Fruit fly (Drosophila melanogaster) whole organism, embryonic: ENCODE measurements around the gene Sirup.

Experiments used
- Abd-B ChIP-seq: fragments of 200-800 bp; sonication (Bioruptor generic); optimal IDR thresholded peaks from 2 replicates; lab custom pipeline; 2018; ENCODE audit warnings: missing biosample characterization, mild to moderate bottlenecking, missing genetic modification characterization, moderate library complexity
- CG10431 ChIP-seq: fragments of 200-800 bp; sonication (Bioruptor generic); optimal IDR thresholded peaks from 3 replicates; lab custom pipeline; 2018; ENCODE audit warnings: missing biosample characterization, mild to moderate bottlenecking, missing genetic modification characterization
- CG11456 ChIP-seq: fragments of 200-800 bp; sonication (Bioruptor generic); IDR thresholded peaks from 3 replicates; pipeline ENCODE4 v1.3.6; 2022; ENCODE audit warnings: missing biosample characterization, missing genetic modification characterization
- CG11560 ChIP-seq: fragments of 200-800 bp; sonication (Bioruptor generic); IDR thresholded peaks from 3 replicates; pipeline ENCODE4 v1.3.6; 2022; ENCODE audit warnings: missing biosample characterization, missing genetic modification characterization
- CG14667 ChIP-seq: fragments of 200-800 bp; sonication (Bioruptor generic); IDR thresholded peaks from 2 replicates; pipeline ENCODE4 v1.3.6; 2022; ENCODE audit warnings: missing biosample characterization, missing genetic modification characterization
- CG1603 ChIP-seq: fragments of 200-800 bp; sonication (Bioruptor generic); optimal IDR thresholded peaks from 2 replicates; lab custom pipeline; 2019; ENCODE audit warnings: missing biosample characterization, mild to moderate bottlenecking, missing genetic modification characterization, moderate library complexity
- CG16863 ChIP-seq: fragments of 200-800 bp; sonication (Bioruptor generic); optimal IDR thresholded peaks from 3 replicates; lab custom pipeline; 2016; ENCODE audit warnings: missing biosample characterization, missing genetic modification characterization
- CG17829 ChIP-seq: fragments of 200-800 bp; optimal IDR thresholded peaks from 2 replicates; lab custom pipeline; 2019; ENCODE audit warnings: missing biosample characterization, mild to moderate bottlenecking, missing genetic modification characterization, moderate library complexity
- CG18476 ChIP-seq: fragments of 200-800 bp; sonication (Bioruptor generic); optimal IDR thresholded peaks from 2 replicates; lab custom pipeline; 2016; ENCODE audit warnings: missing biosample characterization, mild to moderate bottlenecking, missing genetic modification characterization
- CG3726 ChIP-seq: fragments of 200-800 bp; sonication (Bioruptor generic); IDR thresholded peaks from 3 replicates; pipeline ENCODE4, ENCODE4 v1.3.6; 2022; ENCODE audit warnings: missing biosample characterization, missing genetic modification characterization
- CG42726 ChIP-seq: fragments of 200-800 bp; sonication (Bioruptor generic); IDR thresholded peaks from 2 replicates; pipeline ENCODE4 v1.3.6; 2022; ENCODE audit warnings: missing biosample characterization, missing genetic modification characterization; ENCODE audit not compliant: partially characterized antibody
- CG4282 ChIP-seq: fragments of 200-800 bp; sonication (Bioruptor generic); optimal IDR thresholded peaks from 2 replicates; lab custom pipeline; 2016; ENCODE audit warnings: missing biosample characterization, missing genetic modification characterization
- CG4617 ChIP-seq: fragments of 200-800 bp; sonication (Bioruptor generic); optimal IDR thresholded peaks from 3 replicates; lab custom pipeline; 2016; ENCODE audit warnings: missing biosample characterization, missing genetic modification characterization, borderline replicate concordance
- CG6254 ChIP-seq: fragments of 200-800 bp; sonication (Bioruptor generic); optimal IDR thresholded peaks from 3 replicates; lab custom pipeline; 2017; ENCODE audit warnings: mild to moderate bottlenecking, missing biosample characterization, missing genetic modification reagents, missing genetic modification characterization
- CG6689 ChIP-seq: fragments of 200-800 bp; sonication (Bioruptor generic); IDR thresholded peaks from 2 replicates; pipeline ENCODE4 v1.3.6; 2022; ENCODE audit warnings: missing biosample characterization, missing genetic modification characterization
- CG8765 ChIP-seq: fragments of 200-800 bp; sonication (Bioruptor generic); IDR thresholded peaks from 2 replicates; pipeline ENCODE4 v1.3.6; 2022; ENCODE audit warnings: missing biosample characterization, missing genetic modification characterization
- CkIIα-i1 ChIP-seq: fragments of 200-800 bp; sonication (Bioruptor generic); IDR thresholded peaks from 2 replicates; pipeline ENCODE4 v1.3.6; 2022; ENCODE audit warnings: missing biosample characterization, missing genetic modification characterization
- CoRest ChIP-seq: fragments of 200-800 bp; sonication (Bioruptor generic); optimal IDR thresholded peaks from 3 replicates; lab custom pipeline; 2018; ENCODE audit warnings: missing biosample characterization, mild to moderate bottlenecking, missing genetic modification characterization, moderate library complexity
- Dbx ChIP-seq: fragments of 200-800 bp; sonication (Bioruptor generic); IDR thresholded peaks from 3 replicates; pipeline ENCODE4 v1.3.6; 2022; ENCODE audit warnings: missing biosample characterization, missing genetic modification characterization
- Fer1 ChIP-seq: fragments of 200-800 bp; sonication (Bioruptor generic); optimal IDR thresholded peaks from 2 replicates; lab custom pipeline; 2017; ENCODE audit warnings: missing biosample characterization, mild to moderate bottlenecking, missing genetic modification characterization
- Gsc ChIP-seq: fragments of 200-800 bp; sonication (Bioruptor generic); IDR thresholded peaks from 2 replicates; pipeline ENCODE4 v1.3.6; 2022; ENCODE audit warnings: missing biosample characterization, missing genetic modification characterization
- HLHmδ ChIP-seq: fragments of 200-800 bp; sonication (Bioruptor generic); optimal IDR thresholded peaks from 2 replicates; lab custom pipeline; 2018; ENCODE audit warnings: missing biosample characterization, mild to moderate bottlenecking, missing genetic modification characterization, moderate library complexity
- Hand ChIP-seq: fragments of 200-800 bp; sonication (Bioruptor generic); optimal IDR thresholded peaks from 2 replicates; lab custom pipeline; 2017; ENCODE audit warnings: mild to moderate bottlenecking, missing biosample characterization, missing genetic modification reagents, missing genetic modification characterization
- Nf-YC ChIP-seq: fragments of 200-800 bp; optimal IDR thresholded peaks from 3 replicates; lab custom pipeline; 2019; ENCODE audit warnings: missing biosample characterization, mild to moderate bottlenecking, missing genetic modification characterization, moderate library complexity
- PHDP ChIP-seq: fragments of 200-800 bp; sonication (Bioruptor generic); optimal IDR thresholded peaks from 3 replicates; lab custom pipeline; 2018; ENCODE audit warnings: missing biosample characterization, mild to moderate bottlenecking, missing genetic modification characterization, moderate library complexity
- Side ChIP-seq: fragments of 200-800 bp; sonication (Bioruptor generic); optimal IDR thresholded peaks from 2 replicates; lab custom pipeline; 2016; ENCODE audit warnings: missing biosample characterization, missing genetic modification characterization
- Trl ChIP-seq, 3 experiments: fragments of >200 bp in 2 of 3; fragments of 200-800 bp in 1 of 3; sonication (Bioruptor generic) in 1 of 3; optimal IDR thresholded peaks; 2 replicates in 1 of 3; 3 replicates in 2 of 3; lab custom pipeline; 2016 to 2017; ENCODE audit warnings: missing biosample characterization in 1 of 3, missing genetic modification characterization in 1 of 3
- Usf ChIP-seq: fragments of 200-800 bp; sonication (Bioruptor generic); optimal IDR thresholded peaks from 2 replicates; lab custom pipeline; 2017; ENCODE audit warnings: missing genotype, missing biosample characterization, missing genetic modification characterization
- ab ChIP-seq: fragments of 200-800 bp; sonication (Bioruptor generic); optimal IDR thresholded peaks from 2 replicates; lab custom pipeline; 2016; ENCODE audit warnings: missing biosample characterization, missing genetic modification characterization
- al ChIP-seq: fragments of 200-800 bp; sonication (Bioruptor generic); IDR thresholded peaks from 2 replicates; pipeline ENCODE4 v1.3.6; 2022; ENCODE audit warnings: missing biosample characterization, missing genetic modification characterization
- ash1 ChIP-seq: fragments of 200-800 bp; sonication (Bioruptor generic); optimal IDR thresholded peaks from 2 replicates; lab custom pipeline; 2018; ENCODE audit warnings: missing biosample characterization, mild to moderate bottlenecking, missing genetic modification characterization
- chn ChIP-seq: fragments of 200-800 bp; sonication (Bioruptor generic); optimal IDR thresholded peaks from 2 replicates; lab custom pipeline; 2016; ENCODE audit warnings: missing biosample characterization, missing genetic modification characterization
- crp ChIP-seq, 2 experiments: fragments of 200-800 bp; sonication (Bioruptor generic); optimal IDR thresholded peaks; 2 replicates in 1 of 2; 3 replicates in 1 of 2; lab custom pipeline; 2017; ENCODE audit warnings: missing biosample characterization in 2 of 2, missing genetic modification characterization in 2 of 2, mild to moderate bottlenecking in 1 of 2, moderate library complexity in 1 of 2
- cwo ChIP-seq: fragments of 200-800 bp; sonication (Bioruptor generic); optimal IDR thresholded peaks from 3 replicates; lab custom pipeline; 2017; ENCODE audit warnings: missing biosample characterization, missing genetic modification characterization, mild to moderate bottlenecking, moderate library complexity, missing genetic modification reagents
- dati ChIP-seq: fragments of 200-800 bp; sonication (Bioruptor generic); IDR thresholded peaks from 2 replicates; pipeline ENCODE4 v1.3.6; 2022; ENCODE audit warnings: missing biosample characterization, missing genetic modification characterization
- gcm ChIP-seq: fragments of 200-800 bp; sonication (Bioruptor generic); optimal IDR thresholded peaks from 2 replicates; lab custom pipeline; 2019; ENCODE audit warnings: missing biosample characterization, mild to moderate bottlenecking, missing genetic modification characterization, moderate library complexity
- grau ChIP-seq: fragments of 200-800 bp; optimal IDR thresholded peaks from 3 replicates; lab custom pipeline; 2019; ENCODE audit warnings: missing biosample characterization, mild to moderate bottlenecking, missing genetic modification characterization, moderate library complexity
- gro ChIP-seq: fragments of 200-800 bp; sonication (Bioruptor generic); optimal IDR thresholded peaks from 2 replicates; lab custom pipeline; 2016; ENCODE audit warnings: missing biosample characterization, missing genetic modification characterization
- hkb ChIP-seq, 2 experiments: fragments of 200-800 bp in 1 of 2; fragments of >200 bp in 1 of 2; sonication (Bioruptor generic) in 1 of 2; IDR thresholded peaks in 1 of 2; optimal IDR thresholded peaks in 1 of 2; 2 replicates each; pipeline versions ENCODE4 v1.3.6 to Lab custom; 2017 to 2022; ENCODE audit warnings: missing biosample characterization in 1 of 2, missing genetic modification characterization in 1 of 2
- ind ChIP-seq: fragments of 200-800 bp; sonication (Bioruptor generic); optimal IDR thresholded peaks from 3 replicates; lab custom pipeline; 2016; ENCODE audit warnings: missing biosample characterization, missing genetic modification characterization
- kay ChIP-seq: fragments of 200-800 bp; sonication (Bioruptor generic); optimal IDR thresholded peaks from 2 replicates; lab custom pipeline; 2016; ENCODE audit warnings: missing biosample characterization, missing genetic modification characterization
- ken ChIP-seq: fragments of 200-800 bp; sonication (Bioruptor generic); IDR thresholded peaks from 3 replicates; pipeline ENCODE4 v1.3.6; 2022; ENCODE audit warnings: missing biosample characterization, missing genetic modification characterization
- pita ChIP-seq: fragments of 200-800 bp; sonication (Bioruptor generic); optimal IDR thresholded peaks from 2 replicates; lab custom pipeline; 2017; ENCODE audit warnings: missing biosample characterization, mild to moderate bottlenecking, missing genetic modification characterization
- row ChIP-seq: fragments of 200-800 bp; sonication (Bioruptor generic); IDR thresholded peaks from 3 replicates; pipeline ENCODE4 v1.3.6; 2022; ENCODE audit warnings: missing biosample characterization, missing genetic modification characterization
- seq ChIP-seq: fragments of 200-800 bp; sonication (Bioruptor generic); IDR thresholded peaks from 2 replicates; pipeline ENCODE4 v1.3.6; 2022; ENCODE audit warnings: missing biosample characterization, missing genetic modification characterization
- sna ChIP-seq: fragments of 200-800 bp; sonication (Bioruptor generic); IDR thresholded peaks from 2 replicates; pipeline ENCODE4 v1.3.6; 2022; ENCODE audit warnings: missing biosample characterization, missing genetic modification characterization; ENCODE audit not compliant: partially characterized antibody
- tgo ChIP-seq: fragments of 200-800 bp; sonication (Bioruptor generic); IDR thresholded peaks from 3 replicates; pipeline ENCODE4 v1.3.6; 2022; ENCODE audit warnings: missing biosample characterization, missing genetic modification characterization
- tin ChIP-seq: fragments of 200-800 bp; sonication (Bioruptor generic); optimal IDR thresholded peaks from 3 replicates; lab custom pipeline; 2016; ENCODE audit warnings: missing biosample characterization, missing genetic modification characterization
- zfh2 ChIP-seq: fragments of 200-800 bp; sonication (Bioruptor generic); optimal IDR thresholded peaks from 2 replicates; lab custom pipeline; 2016; ENCODE audit warnings: missing biosample characterization, missing genetic modification characterization

Sirup gene

DNA sequence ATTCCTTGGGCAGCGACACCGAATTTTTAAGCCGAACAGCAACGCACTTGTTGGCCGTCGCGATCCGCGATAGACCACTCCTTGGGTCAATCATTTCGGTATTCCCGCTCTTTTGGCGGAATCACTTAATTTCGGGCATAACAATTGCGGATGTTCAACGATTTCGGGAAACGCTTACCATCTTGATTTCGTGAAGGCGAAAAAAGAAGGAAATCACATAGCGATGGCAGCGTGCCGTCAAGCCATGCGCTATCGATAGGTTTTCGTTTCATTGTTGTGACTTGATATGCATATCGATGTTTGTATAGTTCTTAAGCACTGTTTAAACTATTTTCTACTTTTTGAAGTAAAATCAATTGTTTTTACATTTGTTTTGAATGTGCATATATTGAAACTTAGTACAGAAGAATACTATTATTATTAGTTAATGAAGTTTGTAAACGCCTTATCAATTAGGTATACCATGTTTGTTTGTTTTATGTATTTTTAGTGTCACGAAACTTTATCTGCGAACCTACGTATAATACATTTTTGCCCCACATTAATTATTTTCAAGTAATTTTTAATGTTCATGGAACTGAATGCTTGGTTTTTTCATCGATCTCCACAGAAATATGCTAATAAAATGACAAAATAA lies 44.1 kb downstream of the Sirup start, which contains the start of gene RpL36A:
TSS of gene RpL36A (minus strand) at position 265 of the 637 bp plus-strand sequence.
- no peak for TF ChIP-seq hkb (optimal IDR thresholded peaks at IDR 0.05; lab: Kevin White, UChicago)
- TF ChIP-seq hkb (GFP tag; IDR thresholded peaks at IDR 0.05; lab: Robert Waterston, UW), result peak; percentile 65
- TF ChIP-seq CG16863 (GFP tag; lab: Kevin White, UChicago), result no peak
- no peak for TF ChIP-seq CkIIα-i1 (GFP tag; lab: Robert Waterston, UW)
- TF ChIP-seq seq (GFP tag; lab: Robert Waterston, UW), result peak; percentile 50; the same call in 1 of the 2 replicates
- TF ChIP-seq CG3726 (GFP tag; lab: Robert Waterston, UW), result no peak
- no peak for TF ChIP-seq gro (GFP tag; lab: Kevin White, UChicago)
- no peak for TF ChIP-seq Nf-YC (tag; lab: Kevin White, UChicago)
- 0 out of 2 replicates have a peak, but pooled peaks have one; percentile 23 for TF ChIP-seq al
- TF ChIP-seq CG14667 (GFP tag; lab: Robert Waterston, UW), result no peak
- no peak for TF ChIP-seq kay (GFP tag; lab: Kevin White, UChicago)
- peak; percentile 47 for TF ChIP-seq zfh2 (GFP tag; lab: Kevin White, UChicago)
- TF ChIP-seq ab, result no peak
- peak; percentile 74 for TF ChIP-seq row (GFP tag; lab: Robert Waterston, UW)
- peak; percentile 52 for TF ChIP-seq HLHmδ (GFP tag; lab: Kevin White, UChicago)
- no peak for TF ChIP-seq CG11560
- peak; percentile 97 for TF ChIP-seq CG42726
- peak; percentile 76 for TF ChIP-seq Fer1 (GFP tag; lab: Kevin White, UChicago)
- TF ChIP-seq tgo (GFP tag; lab: Robert Waterston, UW), result 0 out of 3 replicates have a peak, but pooled peaks have one; percentile 24
- TF ChIP-seq Dbx, result peak; percentile 67; the same call in 2 of the 3 replicates
- TF ChIP-seq sna (GFP tag; lab: Robert Waterston, UW), result 0 out of 2 replicates have a peak, but pooled peaks have one; percentile 22
- no peak for TF ChIP-seq CG8765
- no peak for TF ChIP-seq dati (GFP tag; lab: Robert Waterston, UW)
- TF ChIP-seq CG1603, result peak; percentile 82
- TF ChIP-seq CoRest (tag; lab: Kevin White, UChicago), result peak; percentile 55
- TF ChIP-seq chn (GFP tag; lab: Kevin White, UChicago), result peak; percentile 54
- TF ChIP-seq gcm (GFP tag; lab: Kevin White, UChicago), result peak; percentile 54
- TF ChIP-seq Gsc (GFP tag; lab: Robert Waterston, UW), result no peak
- TF ChIP-seq CG17829 (tag; lab: Kevin White, UChicago), result peak; percentile 10
- no peak for TF ChIP-seq ash1 (GFP tag; lab: Kevin White, UChicago)
- peak; percentile 40 for TF ChIP-seq tin
- no peak for TF ChIP-seq CG10431
- TF ChIP-seq Usf (GFP tag; lab: Kevin White, UChicago), result peak; percentile 21
- TF ChIP-seq CG6689 (GFP tag; lab: Robert Waterston, UW), result peak; percentile 6; the same call in 1 of the 2 replicates
- TF ChIP-seq crp (GFP tag; optimal IDR thresholded peaks at IDR 0.05; lab: Kevin White, UChicago), result no peak
- no peak for TF ChIP-seq Trl (optimal IDR thresholded peaks at IDR 0.05; lab: Kevin White, UChicago)
- TF ChIP-seq Trl (GFP tag; optimal IDR thresholded peaks at IDR 0.05; lab: Kevin White, UChicago), result peak; percentile 27
- no peak for TF ChIP-seq Abd-B
- no peak for TF ChIP-seq cwo (GFP tag; lab: Kevin White, UChicago)
- peak; percentile 60 for TF ChIP-seq grau
- peak; percentile 87 for TF ChIP-seq CG11456 (GFP tag; lab: Robert Waterston, UW)
- TF ChIP-seq CG18476 (GFP tag; lab: Kevin White, UChicago), result no peak
- TF ChIP-seq Side (GFP tag; lab: Kevin White, UChicago), result peak; percentile 61
- TF ChIP-seq Hand (GFP tag; lab: Kevin White, UChicago), result peak; percentile 57
- TF ChIP-seq CG4617 (GFP tag; lab: Kevin White, UChicago), result no peak
- peak; percentile 36 for TF ChIP-seq ind (GFP tag; lab: Kevin White, UChicago)
- peak; percentile 69 for TF ChIP-seq ken
- TF ChIP-seq CG6254, result no peak
- peak; percentile 60 for TF ChIP-seq CG4282
- TF ChIP-seq pita (GFP tag; lab: Kevin White, UChicago), result no peak
- TF ChIP-seq PHDP, result peak; percentile 72
